Worm (Caenorhabditis elegans) whole organism, L3 larva: ENCODE data around the gene str-176.
A peak's percentile ranks its signal among the peaks of the same experiment; 100 is the strongest.

Experiments used
- ceh-82 ChIP-seq: fragments of 150-350 bp; optimal IDR thresholded peaks from 2 replicates; lab custom pipeline; 2014; ENCODE audit warnings: missing biosample characterization, missing genetic modification characterization
- ceh-9 ChIP-seq: sonication (generic microtip); optimal IDR thresholded peaks from 2 replicates; lab custom pipeline; 2018; ENCODE audit warnings: missing biosample characterization, missing genetic modification characterization
- daf-12 ChIP-seq: fragments of 150-350 bp; optimal IDR thresholded peaks from 2 replicates; lab custom pipeline; 2014; ENCODE audit warnings: missing biosample characterization, missing genetic modification reagents, missing genetic modification characterization
- elt-3 ChIP-seq, 3 experiments: fragments of 150-350 bp in 1 of 3; sonication (generic microtip) in 2 of 3; optimal IDR thresholded peaks; 2 replicates in 2 of 3; 4 replicates in 1 of 3; lab custom pipeline; 2014 to 2017; ENCODE audit warnings: missing biosample characterization in 3 of 3, missing genetic modification characterization in 3 of 3
- fos-1 ChIP-seq: fragments of 150-350 bp; optimal IDR thresholded peaks from 2 replicates; lab custom pipeline; 2014; ENCODE audit warnings: missing biosample characterization, missing genetic modification characterization
- jun-1 ChIP-seq: fragments of 150-350 bp; optimal IDR thresholded peaks from 2 replicates; lab custom pipeline; 2014; ENCODE audit warnings: missing biosample characterization, missing genetic modification reagents, missing genetic modification characterization
- lin-15B ChIP-seq: fragments of 150-350 bp; optimal IDR thresholded peaks from 2 replicates; lab custom pipeline; 2014; ENCODE audit warnings: missing biosample characterization, missing genetic modification characterization
- nhr-28 ChIP-seq: fragments of 150-350 bp; optimal IDR thresholded peaks from 2 replicates; lab custom pipeline; 2014; ENCODE audit warnings: missing biosample characterization, missing genetic modification characterization
- nhr-76 ChIP-seq: fragments of 150-350 bp; sonication (generic microtip); optimal IDR thresholded peaks from 5 replicates; lab custom pipeline; 2014; ENCODE audit warnings: missing biosample characterization, missing genetic modification characterization
- nhr-77 ChIP-seq: fragments of 150-350 bp; optimal IDR thresholded peaks from 2 replicates; lab custom pipeline; 2014; ENCODE audit warnings: missing biosample characterization, missing genetic modification characterization
- zag-1 ChIP-seq: fragments of 150-350 bp; optimal IDR thresholded peaks from 2 replicates; lab custom pipeline; 2014; ENCODE audit warnings: missing biosample characterization, missing genetic modification characterization

DNA sequence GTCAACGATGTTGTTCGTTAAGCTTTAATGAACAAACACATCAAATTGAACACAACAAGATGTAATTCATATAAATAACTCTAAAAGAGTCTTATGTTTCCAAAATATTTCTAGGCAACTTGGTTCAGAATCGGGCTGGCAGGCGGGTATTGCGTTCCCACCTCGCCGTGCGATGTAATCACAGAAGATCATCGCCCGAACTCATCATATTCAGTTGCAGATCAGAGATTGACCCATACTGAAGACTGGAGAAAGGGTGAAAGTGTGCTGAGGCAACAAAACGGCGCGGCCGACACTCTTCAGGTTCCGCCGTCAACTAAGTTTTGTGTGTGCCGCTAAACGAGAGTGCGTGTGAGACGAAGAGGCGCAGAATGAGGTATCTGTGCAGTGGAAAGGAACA, 35.1 kb downstream of the str-176 start:
- TF ChIP-seq jun-1 (no peak), daf-12 (tag; lab: Kevin White, UChicago) (no peak), nhr-76 (tag; lab: Kevin White, UChicago) (no peak), ceh-82 (peak; percentile 16), fos-1 (peak; percentile 54), elt-3 (tag; optimal IDR thresholded peaks at IDR 0.05; lab: Kevin White, UChicago) (peak in 1 of 3 experiments; percentile 32), ceh-9 (tag; lab: Kevin White, UChicago) (no peak), zag-1 (tag; lab: Kevin White, UChicago) (no peak), nhr-77 (tag; lab: Kevin White, UChicago) (peak; percentile 53), lin-15B (tag; lab: Kevin White, UChicago) (peak; percentile 70), nhr-28 (tag; lab: Kevin White, UChicago) (no peak)
